Fruit fly (Drosophila melanogaster): ENCODE data around the gene lush.

lush gene

DNA sequence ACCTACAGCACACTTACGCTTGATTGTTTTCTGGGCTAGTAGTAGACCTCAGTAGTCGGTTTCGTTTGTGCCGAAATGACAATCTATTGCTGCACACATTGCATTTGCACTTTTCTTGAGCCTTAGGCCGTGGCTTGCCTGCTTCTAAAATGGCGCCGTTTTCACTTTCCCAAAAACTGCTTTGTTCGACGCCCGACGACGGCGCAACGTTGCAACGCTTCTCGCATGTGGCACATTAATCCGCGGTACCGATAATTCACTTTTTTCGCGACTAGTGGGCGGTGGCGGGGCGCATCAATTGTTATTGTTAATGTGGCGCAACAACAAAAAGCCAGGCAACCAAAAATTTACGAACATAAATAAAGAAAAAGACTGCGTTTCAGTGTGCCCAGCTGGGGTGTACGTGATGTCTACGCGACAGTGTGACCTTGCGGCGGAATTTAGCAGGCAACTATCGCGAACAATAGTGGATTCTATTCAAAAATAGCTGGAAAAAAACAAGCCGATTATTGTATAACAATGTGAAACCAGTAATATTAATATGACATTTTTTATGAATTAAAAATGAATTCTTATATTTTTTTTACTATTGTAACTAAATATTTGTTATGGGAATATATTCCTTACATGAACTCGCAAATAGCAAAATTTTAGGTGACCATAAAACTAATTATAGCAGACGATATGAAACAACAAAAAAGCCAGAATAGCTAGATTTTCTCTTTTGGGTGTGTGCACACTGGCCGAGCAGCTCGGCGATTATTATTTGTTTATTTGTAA lies 7.3 kb downstream of the lush start, which contains the start of the genes ash1 and Taf6 (continued):
- TF ChIP-seq CG11504 (tag; optimal IDR thresholded peaks at IDR 0.05) (peak; percentile 72), Elba2 (GFP tag; optimal IDR thresholded peaks at IDR 0.05) (peak; percentile 41), bsh (GFP tag; optimal IDR thresholded peaks at IDR 0.05) (no peak), NK7.1 (GFP tag; optimal IDR thresholded peaks at IDR 0.05) (no peak), zen (tag; optimal IDR thresholded peaks at IDR 0.05) (peak; percentile 12), MTF-1 (GFP tag; optimal IDR thresholded peaks at IDR 0.05; ENCODE audit: borderline replicate concordance) (no peak), amos (GFP tag; IDR thresholded peaks at IDR 0.05; ENCODE audit: partially characterized antibody) (peak; percentile 72), ara (GFP tag; IDR thresholded peaks at IDR 0.05) (no peak), CG9797 (GFP tag; optimal IDR thresholded peaks at IDR 0.05) (peak; percentile 91), otp (GFP tag; IDR thresholded peaks at IDR 0.05) (no peak), CG14014 (GFP tag; IDR thresholded peaks at IDR 0.05) (no peak), CG8388 (GFP tag; optimal IDR thresholded peaks at IDR 0.05) (no peak), Max (GFP tag; optimal IDR thresholded peaks at IDR 0.05) (peak; percentile 2), CG11560 (tag; IDR thresholded peaks at IDR 0.05) (no peak), Doc2 (GFP tag; IDR thresholded peaks at IDR 0.05) (no peak), CG5180 (GFP tag; optimal IDR thresholded peaks at IDR 0.05) (no peak), Pdp1 (GFP tag; optimal IDR thresholded peaks at IDR 0.05) (peak in 1 of 2 experiments; percentile 75), MBD-R2 (GFP tag; IDR thresholded peaks at IDR 0.05) (peak; percentile 48), chinmo (GFP tag; IDR thresholded peaks at IDR 0.05; ENCODE audit: partially characterized antibody) (0 out of 4 replicates have a peak, but pooled peaks have one; percentile 11), Myb (GFP tag; optimal IDR thresholded peaks at IDR 0.05) (no peak), CG7786 (GFP tag; optimal IDR thresholded peaks at IDR 0.05) (no peak), CG9817 (tag; optimal IDR thresholded peaks at IDR 0.05) (no peak), CTCF (GFP tag; optimal IDR thresholded peaks at IDR 0.05) (no peak), CG14860 (GFP tag; IDR thresholded peaks at IDR 0.05; ENCODE audit: partially characterized antibody) (peak; percentile 50; the same call in 1 of the 3 replicates), CG6175 (GFP tag; IDR thresholded peaks at IDR 0.05) (no peak), CG7928 (GFP tag; optimal IDR thresholded peaks at IDR 0.05) (no peak), CG8290 (GFP tag; optimal IDR thresholded peaks at IDR 0.05) (no peak), CG8290 (tag; optimal IDR thresholded peaks at IDR 0.05) (no peak), CG6272 (GFP tag; IDR thresholded peaks at IDR 0.05) (no peak), aop (GFP tag; IDR thresholded peaks at IDR 0.05) (no peak), CG4360 (GFP tag; IDR thresholded peaks at IDR 0.05) (no peak), ttk (GFP tag; IDR thresholded peaks at IDR 0.05) (no peak), Stat92E (GFP tag; optimal IDR thresholded peaks at IDR 0.05) (no peak), CG3163 (GFP tag; optimal IDR thresholded peaks at IDR 0.05) (no peak), Sin3A (optimal IDR thresholded peaks at IDR 0.05) (peak; percentile 90), caup (GFP tag; optimal IDR thresholded peaks at IDR 0.05; ENCODE audit: severe bottlenecking) (no peak), peb (GFP tag; IDR thresholded peaks at IDR 0.05) (no peak), CG17829 (tag; optimal IDR thresholded peaks at IDR 0.05) (peak; percentile 54), CG12744 (GFP tag; optimal IDR thresholded peaks at IDR 0.05) (no peak), Dll (GFP tag; IDR thresholded peaks at IDR 0.05; ENCODE audit: partially characterized antibody) (peak; percentile 76), CG9876 (GFP tag; optimal IDR thresholded peaks at IDR 0.05) (no peak), CG8281 (tag; optimal IDR thresholded peaks at IDR 0.05) (no peak), seq (GFP tag; IDR thresholded peaks at IDR 0.05) (no peak), Bdp1 (GFP tag; optimal IDR thresholded peaks at IDR 0.05) (no peak), scrt (GFP tag; optimal IDR thresholded peaks at IDR 0.05) (no peak), wor (GFP tag; IDR thresholded peaks at IDR 0.05) (no peak), CG6813 (GFP tag; optimal IDR thresholded peaks at IDR 0.05) (no peak), CG3838 (GFP tag; optimal IDR thresholded peaks at IDR 0.05) (no peak), CG8478 (optimal IDR thresholded peaks at IDR 0.05) (no peak), D (optimal IDR thresholded peaks at IDR 0.05) (no peak), D (GFP tag; optimal IDR thresholded peaks at IDR 0.05) (no peak)
